Worm (Caenorhabditis elegans) whole organism, L4 larva: ENCODE results near the gene T05H4.15.

ENCODE experiments used
- D1046.2 ChIP-seq: fragments of 200-800 bp; sonication (Bioruptor generic); IDR thresholded peaks from 2 replicates; pipeline ENCODE4 v1.3.6; 2022; ENCODE audit warnings: missing genetic modification characterization, missing compliant biosample characterization
- F10B5.3 ChIP-seq: sonication (generic microtip); optimal IDR thresholded peaks from 2 replicates; lab custom pipeline; 2016; ENCODE audit warnings: mild to moderate bottlenecking, missing genetic modification characterization, missing compliant biosample characterization
- F49E8.2 ChIP-seq: sonication (generic microtip); optimal IDR thresholded peaks from 2 replicates; lab custom pipeline; 2016; ENCODE audit warnings: missing compliant biosample characterization, mild to moderate bottlenecking, missing genetic modification characterization, borderline replicate concordance
- Y105C5A.15 ChIP-seq: fragments of 200-800 bp; sonication (Bioruptor generic); IDR thresholded peaks from 2 replicates; pipeline ENCODE4 v1.3.6; 2022; ENCODE audit warnings: missing genetic modification characterization, missing compliant biosample characterization
- Y48G9A.11 ChIP-seq: fragments of 200-800 bp; sonication (Bioruptor generic); IDR thresholded peaks from 2 replicates; pipeline ENCODE4 v1.3.6; 2022; ENCODE audit warnings: missing genetic modification reagents, missing genetic modification characterization, missing compliant biosample characterization
- ZK337.2 ChIP-seq: fragments of 200-800 bp; sonication (Bioruptor generic); IDR thresholded peaks from 2 replicates; pipeline ENCODE4 v1.3.6; 2022; ENCODE audit warnings: missing genetic modification reagents, missing genetic modification characterization, missing compliant biosample characterization
- aha-1 ChIP-seq: fragments of 150-350 bp; peaks from one replicate; lab custom pipeline; 2014; ENCODE audit warnings: missing biosample characterization, missing genetic modification characterization
- arid-1 ChIP-seq: fragments of 200-800 bp; sonication (Bioruptor generic); conservative IDR thresholded peaks from 2 replicates; pipeline ENCODE4 v1.3.6; 2022; ENCODE audit warnings: missing genetic modification reagents, missing genetic modification characterization, missing compliant biosample characterization
- ceh-20 ChIP-seq: fragments of 200-800 bp; sonication (Bioruptor generic); IDR thresholded peaks from 2 replicates; pipeline ENCODE4 v1.3.6; 2022; ENCODE audit warnings: missing genetic modification reagents, missing genetic modification characterization, missing compliant biosample characterization
- cey-2 ChIP-seq: sonication (generic microtip); optimal IDR thresholded peaks from 3 replicates; lab custom pipeline; 2017; ENCODE audit warnings: missing genetic modification characterization, mild to moderate bottlenecking, missing compliant biosample characterization, antibody characterized with exemption, borderline replicate concordance; ENCODE audit not compliant: insufficient read depth
- ctbp-1 ChIP-seq: fragments of 200-800 bp; sonication (Bioruptor generic); IDR thresholded peaks from 2 replicates; pipeline ENCODE4 v1.3.6; 2022; ENCODE audit warnings: missing genetic modification reagents, missing genetic modification characterization, missing compliant biosample characterization
- daf-16 ChIP-seq, 3 experiments: sonication (generic microtip); optimal IDR thresholded peaks; 2 replicates each; lab custom pipeline; 2016 to 2017; ENCODE audit warnings: missing genetic modification characterization in 3 of 3, missing genetic modification reagents in 3 of 3, mild to moderate bottlenecking in 2 of 3, missing compliant biosample characterization in 2 of 3, missing biosample characterization in 1 of 3, moderate library complexity in 1 of 3
- dmd-6 ChIP-seq: fragments of 200-800 bp; sonication (Bioruptor generic); IDR thresholded peaks from 2 replicates; pipeline ENCODE4 v1.3.6; 2022; ENCODE audit warnings: missing genetic modification reagents, missing genetic modification characterization, missing compliant biosample characterization
- dmd-9 ChIP-seq: fragments of 200-800 bp; sonication (Bioruptor generic); IDR thresholded peaks from 2 replicates; pipeline ENCODE4 v1.3.6; 2022; ENCODE audit warnings: missing genetic modification reagents, missing genetic modification characterization, missing compliant biosample characterization
- dpl-1 ChIP-seq: fragments of 150-350 bp; optimal IDR thresholded peaks from 2 replicates; lab custom pipeline; 2014; ENCODE audit warnings: missing biosample characterization, missing genetic modification reagents, missing genetic modification characterization
- duxl-1 ChIP-seq: sonication (generic microtip); optimal IDR thresholded peaks from 2 replicates; lab custom pipeline; 2016; ENCODE audit warnings: mild to moderate bottlenecking, missing genetic modification characterization, moderate library complexity, missing compliant biosample characterization; ENCODE audit not compliant: poor library complexity
- dve-1 ChIP-seq: sonication (generic microtip); optimal IDR thresholded peaks from 2 replicates; lab custom pipeline; 2017; ENCODE audit warnings: antibody characterized with exemption, mild to moderate bottlenecking, missing genetic modification characterization, missing compliant biosample characterization; ENCODE audit not compliant: insufficient read depth
- hif-1 ChIP-seq, 2 experiments: sonication (generic microtip); optimal IDR thresholded peaks; 2 replicates each; lab custom pipeline; 2016 to 2017; ENCODE audit warnings: missing compliant biosample characterization in 2 of 2, missing genetic modification characterization in 2 of 2, missing genetic modification reagents in 2 of 2, missing genotype in 2 of 2, mild to moderate bottlenecking in 1 of 2
- hlh-11 ChIP-seq: fragments of 200-800 bp; sonication (Bioruptor generic); optimal IDR thresholded peaks from 2 replicates; lab custom pipeline; 2018; ENCODE audit warnings: mild to moderate bottlenecking, missing genetic modification characterization, missing compliant biosample characterization
- lim-7 ChIP-seq: fragments of 200-800 bp; sonication (Bioruptor generic); IDR thresholded peaks from 2 replicates; pipeline ENCODE4 v1.3.6; 2022; ENCODE audit warnings: missing genetic modification characterization, missing compliant biosample characterization
- lin-1 ChIP-seq: fragments of 200-800 bp; sonication (Bioruptor generic); IDR thresholded peaks from 2 replicates; pipeline ENCODE4 v1.3.6; 2022; ENCODE audit warnings: missing genetic modification reagents, missing genetic modification characterization, missing compliant biosample characterization
- lin-39 ChIP-seq: fragments of 150-350 bp; optimal IDR thresholded peaks from 2 replicates; lab custom pipeline; 2014; ENCODE audit warnings: missing biosample characterization, missing genetic modification reagents, missing genetic modification characterization
- lir-3 ChIP-seq: sonication (generic microtip); optimal IDR thresholded peaks from 2 replicates; lab custom pipeline; 2016; ENCODE audit warnings: mild to moderate bottlenecking, missing genetic modification characterization, missing compliant biosample characterization
- madf-9 ChIP-seq: fragments of 200-800 bp; sonication (Bioruptor generic); conservative IDR thresholded peaks from 2 replicates; pipeline ENCODE4 v1.3.6; 2022; ENCODE audit warnings: missing genetic modification reagents, missing genetic modification characterization, missing compliant biosample characterization
- mdl-1 ChIP-seq, 2 experiments: fragments of 150-350 bp in 1 of 2; sonication (generic microtip) in 1 of 2; optimal IDR thresholded peaks; 2 replicates each; lab custom pipeline; 2014 to 2017; ENCODE audit warnings: missing biosample characterization in 2 of 2, missing genetic modification characterization in 2 of 2
- mes-2 ChIP-seq: sonication (generic microtip); optimal IDR thresholded peaks from 2 replicates; lab custom pipeline; 2016; ENCODE audit warnings: missing genotype, mild to moderate bottlenecking, missing genetic modification characterization, missing compliant biosample characterization; ENCODE audit not compliant: poor library complexity, severe bottlenecking
- mxl-2 ChIP-seq: fragments of 200-800 bp; sonication (Bioruptor generic); conservative IDR thresholded peaks from 2 replicates; pipeline ENCODE4 v1.3.6; 2022; ENCODE audit warnings: missing genetic modification reagents, missing genetic modification characterization, missing compliant biosample characterization
- nhr-10 ChIP-seq: fragments of 150-350 bp; optimal IDR thresholded peaks from 2 replicates; lab custom pipeline; 2014; ENCODE audit warnings: missing biosample characterization, missing genetic modification characterization
- nhr-102 ChIP-seq: sonication (generic microtip); optimal IDR thresholded peaks from 2 replicates; lab custom pipeline; 2016; ENCODE audit warnings: mild to moderate bottlenecking, missing genetic modification characterization, moderate library complexity, missing compliant biosample characterization
- nhr-111 ChIP-seq: fragments of 200-800 bp; sonication (Bioruptor generic); optimal IDR thresholded peaks from 2 replicates; lab custom pipeline; 2018; ENCODE audit warnings: mild to moderate bottlenecking, missing genetic modification characterization, missing compliant biosample characterization
- nhr-28 ChIP-seq: fragments of 150-350 bp; optimal IDR thresholded peaks from 2 replicates; lab custom pipeline; 2014; ENCODE audit warnings: missing biosample characterization, missing genetic modification characterization
- nhr-76 ChIP-seq: fragments of 150-350 bp; optimal IDR thresholded peaks from 2 replicates; lab custom pipeline; 2014; ENCODE audit warnings: missing biosample characterization, missing genetic modification characterization
- nhr-77 ChIP-seq: fragments of 150-350 bp; optimal IDR thresholded peaks from 2 replicates; lab custom pipeline; 2014; ENCODE audit warnings: missing biosample characterization, missing genetic modification characterization
- php-3 ChIP-seq: fragments of 200-800 bp; sonication (Bioruptor generic); IDR thresholded peaks from 2 replicates; pipeline ENCODE4 v1.3.6; 2022; ENCODE audit warnings: missing genetic modification reagents, missing genetic modification characterization, missing compliant biosample characterization
- pqm-1 ChIP-seq: sonication (generic microtip); optimal IDR thresholded peaks from 2 replicates; lab custom pipeline; 2017; ENCODE audit warnings: missing biosample characterization, missing genetic modification characterization
- sdz-12 ChIP-seq: fragments of 200-800 bp; sonication (Bioruptor generic); optimal IDR thresholded peaks from 2 replicates; lab custom pipeline; 2018; ENCODE audit warnings: mild to moderate bottlenecking, missing genetic modification characterization, missing compliant biosample characterization
- snpc-4 ChIP-seq: fragments of 150-350 bp; optimal IDR thresholded peaks from 2 replicates; lab custom pipeline; 2014; ENCODE audit warnings: missing biosample characterization, missing genetic modification characterization
- tra-1 ChIP-seq: fragments of 200-800 bp; sonication (Bioruptor generic); IDR thresholded peaks from 2 replicates; pipeline ENCODE4 v1.3.6; 2022; ENCODE audit warnings: missing genetic modification reagents, missing genetic modification characterization, missing compliant biosample characterization
- unc-130 ChIP-seq: sonication (generic microtip); optimal IDR thresholded peaks from 2 replicates; lab custom pipeline; 2016; ENCODE audit warnings: missing genetic modification reagents, missing genetic modification characterization, missing compliant biosample characterization
- vab-7 ChIP-seq: fragments of 200-800 bp; sonication (Bioruptor generic); IDR thresholded peaks from 2 replicates; pipeline ENCODE4 v1.3.6; 2022; ENCODE audit warnings: missing genetic modification reagents, missing genetic modification characterization, missing compliant biosample characterization
- zfp-2 ChIP-seq: sonication (generic microtip); optimal IDR thresholded peaks from 2 replicates; lab custom pipeline; 2016; ENCODE audit warnings: mild to moderate bottlenecking, missing genetic modification characterization, missing compliant biosample characterization
- zfp-3 ChIP-seq: fragments of 200-800 bp; sonication (Bioruptor generic); conservative IDR thresholded peaks from 2 replicates; pipeline ENCODE4 v1.3.6; 2022; ENCODE audit warnings: missing genetic modification reagents, missing genetic modification characterization, missing compliant biosample characterization

Gene T05H4.15

DNA sequence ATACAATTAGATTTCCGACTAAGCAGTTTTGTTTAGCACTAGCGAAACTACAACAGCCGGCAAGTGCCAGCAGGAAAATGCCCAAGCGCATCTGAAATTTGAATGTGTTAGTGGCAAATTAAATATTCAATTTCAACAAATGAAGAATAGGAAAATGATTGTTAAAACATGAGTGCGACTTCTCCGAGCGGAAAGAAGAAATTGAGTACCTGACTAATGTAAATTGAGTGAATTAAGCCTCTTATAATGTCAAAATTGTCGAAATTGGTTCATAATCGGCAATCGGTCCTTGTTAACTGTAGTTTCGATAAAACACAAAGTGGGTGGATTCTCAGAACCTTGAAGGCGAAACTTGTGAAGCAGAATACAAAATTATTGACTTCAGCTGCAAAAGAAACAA, 41.7 kb downstream of the T05H4.15 start, which contains the start of gene gfi-1:
Gene gfi-1 (minus strand): TSS at position 101 of the 400 bp plus-strand sequence.
- TF ChIP-seq zfp-3 (GFP tag; lab: Robert Waterston, UW), result no peak
- TF ChIP-seq ctbp-1 (GFP tag; lab: Robert Waterston, UW), result no peak

DNA sequence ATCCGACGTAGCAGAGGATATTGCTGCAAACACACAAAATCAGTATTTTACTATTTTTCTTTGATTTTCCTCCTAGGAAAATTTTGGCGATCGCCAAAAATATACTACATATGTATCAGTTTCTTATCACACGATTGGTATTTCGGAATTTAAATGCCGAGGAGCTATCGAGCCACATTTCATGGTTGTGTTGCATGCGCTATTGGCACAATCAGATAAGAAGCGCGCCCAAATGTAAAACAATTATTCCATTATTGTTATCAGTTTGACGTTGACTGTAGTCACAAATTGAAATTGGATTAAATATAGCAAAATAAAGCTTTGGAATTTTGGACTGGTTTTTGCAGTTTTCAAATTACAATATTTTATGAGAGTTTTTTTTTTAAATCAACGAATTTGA, 42.6 kb downstream of the T05H4.15 start:
- no peak for TF ChIP-seq mdl-1 (tag; optimal IDR thresholded peaks at IDR 0.05; lab: Kevin White, UChicago)
- no peak for TF ChIP-seq Y48G9A.11 (GFP tag; lab: Robert Waterston, UW)
- peak; percentile 70 for TF ChIP-seq hlh-11 (tag; lab: Kevin White, UChicago)
- TF ChIP-seq lir-3 (tag; lab: Kevin White, UChicago), result no peak
- no peak for TF ChIP-seq lin-39 (tag; lab: Kevin White, UChicago)
- TF ChIP-seq mes-2, result no peak
- peak; percentile 72 for TF ChIP-seq php-3 (GFP tag; lab: Robert Waterston, UW)
- TF ChIP-seq dmd-6 (GFP tag; lab: Robert Waterston, UW), result peak; percentile 80
- no peak for TF ChIP-seq hif-1 (tag; optimal IDR thresholded peaks at IDR 0.05; lab: Kevin White, UChicago)
- no peak for TF ChIP-seq lin-1 (GFP tag; lab: Robert Waterston, UW)
- no peak for TF ChIP-seq nhr-10 (tag; lab: Kevin White, UChicago)
- no peak for TF ChIP-seq nhr-111
- TF ChIP-seq mxl-2 (GFP tag; lab: Robert Waterston, UW), result no peak
- no peak for TF ChIP-seq madf-9
- TF ChIP-seq F49E8.2 (tag; lab: Kevin White, UChicago), result no peak
- TF ChIP-seq dve-1 (tag; lab: Kevin White, UChicago), result peak; percentile 80
- TF ChIP-seq unc-130, result no peak
- no peak for TF ChIP-seq vab-7 (GFP tag; lab: Robert Waterston, UW)
- TF ChIP-seq aha-1 (tag; lab: Kevin White, UChicago), result no peak
- TF ChIP-seq nhr-102 (tag; lab: Kevin White, UChicago), result peak; percentile 18
- peak; percentile 78 for TF ChIP-seq pqm-1
- peak; percentile 17 for TF ChIP-seq nhr-77
- TF ChIP-seq arid-1 (GFP tag; lab: Robert Waterston, UW), result no peak
- no peak for TF ChIP-seq lim-7 (GFP tag; lab: Robert Waterston, UW)
- no peak for TF ChIP-seq snpc-4
- no peak for TF ChIP-seq cey-2
- no peak for TF ChIP-seq nhr-76 (tag; lab: Kevin White, UChicago)
- no peak for TF ChIP-seq dmd-9 (GFP tag; lab: Robert Waterston, UW)
- no peak for TF ChIP-seq D1046.2 (GFP tag; lab: Robert Waterston, UW)
- TF ChIP-seq sdz-12 (GFP tag; lab: Kevin White, UChicago), result no peak
- TF ChIP-seq ZK337.2 (GFP tag; lab: Robert Waterston, UW), result no peak
- peak; percentile 92 for TF ChIP-seq nhr-28 (tag; lab: Kevin White, UChicago)
- TF ChIP-seq dpl-1, result no peak
- TF ChIP-seq ceh-20 (GFP tag; lab: Robert Waterston, UW), result no peak
- no peak for TF ChIP-seq duxl-1 (tag; lab: Kevin White, UChicago)
- no peak for TF ChIP-seq zfp-2 (tag; lab: Kevin White, UChicago)
- TF ChIP-seq daf-16 (GFP tag; optimal IDR thresholded peaks at IDR 0.05; lab: Kevin White, UChicago), result no peak
- TF ChIP-seq daf-16 (tag; optimal IDR thresholded peaks at IDR 0.05; lab: Kevin White, UChicago), result peak; percentile 77
- peak; percentile 50; the same call in 1 of the 2 replicates for TF ChIP-seq tra-1
- TF ChIP-seq F10B5.3 (tag; lab: Kevin White, UChicago), result no peak
- TF ChIP-seq Y105C5A.15 (GFP tag; lab: Robert Waterston, UW), result no peak
- TF ChIP-seq, all 104 proteins: peak for 10
